Fruit fly (Drosophila melanogaster) whole organism, embryonic: Measurements from ENCODE around the gene CG14787.

Experiments used
- Atf-2 ChIP-seq: fragments of 200-800 bp; sonication (Bioruptor generic); optimal IDR thresholded peaks from 2 replicates; lab custom pipeline; 2016; ENCODE audit warnings: missing biosample characterization, missing genetic modification characterization
- CG10209 ChIP-seq: fragments of 200-800 bp; sonication (Bioruptor generic); optimal IDR thresholded peaks from 3 replicates; lab custom pipeline; 2017; ENCODE audit warnings: missing biosample characterization, mild to moderate bottlenecking, missing genetic modification characterization, missing genetic modification reagents
- CG10543 ChIP-seq: fragments of 200-800 bp; sonication (Bioruptor generic); optimal IDR thresholded peaks from 3 replicates; lab custom pipeline; 2017; ENCODE audit warnings: missing biosample characterization, mild to moderate bottlenecking, missing genetic modification characterization, moderate library complexity
- CG11085 ChIP-seq: fragments of 200-800 bp; sonication (Bioruptor generic); IDR thresholded peaks from 2 replicates; pipeline ENCODE4 v1.3.6; 2022; ENCODE audit warnings: missing biosample characterization, missing genetic modification characterization
- CG15269 ChIP-seq: fragments of 200-800 bp; sonication (Bioruptor generic); optimal IDR thresholded peaks from 2 replicates; lab custom pipeline; 2018; ENCODE audit warnings: missing biosample characterization, mild to moderate bottlenecking, missing genetic modification characterization, moderate library complexity
- CG18011 ChIP-seq: fragments of 200-800 bp; sonication (Bioruptor generic); optimal IDR thresholded peaks from 2 replicates; lab custom pipeline; 2017; ENCODE audit warnings: missing biosample characterization, missing genetic modification characterization, mild to moderate bottlenecking, moderate library complexity, missing genotype
- CG18476 ChIP-seq: fragments of 200-800 bp; sonication (Bioruptor generic); optimal IDR thresholded peaks from 2 replicates; lab custom pipeline; 2016; ENCODE audit warnings: missing biosample characterization, mild to moderate bottlenecking, missing genetic modification characterization
- CG18599 ChIP-seq: fragments of 200-800 bp; sonication (Bioruptor generic); optimal IDR thresholded peaks from 3 replicates; lab custom pipeline; 2017; ENCODE audit warnings: missing biosample characterization, missing genetic modification characterization, mild to moderate bottlenecking, moderate library complexity, missing genetic modification reagents
- CG3065 ChIP-seq: fragments of 200-800 bp; sonication (Bioruptor generic); optimal IDR thresholded peaks from 2 replicates; lab custom pipeline; 2016; ENCODE audit warnings: missing biosample characterization, missing genetic modification characterization
- CG31224 ChIP-seq: fragments of 200-800 bp; sonication (Bioruptor generic); IDR thresholded peaks from 2 replicates; pipeline ENCODE4 v1.3.6; 2022; ENCODE audit warnings: missing biosample characterization, missing genetic modification characterization
- CG32532 ChIP-seq: fragments of 200-800 bp; sonication (Bioruptor generic); IDR thresholded peaks from 2 replicates; pipeline ENCODE4 v1.3.6; 2022; ENCODE audit warnings: missing biosample characterization, missing genetic modification characterization
- CG3281 ChIP-seq: fragments of 200-800 bp; sonication (Bioruptor generic); optimal IDR thresholded peaks from 3 replicates; lab custom pipeline; 2017; ENCODE audit warnings: missing biosample characterization, mild to moderate bottlenecking, missing genetic modification characterization
- CG4424 ChIP-seq: fragments of 200-800 bp; sonication (Bioruptor generic); optimal IDR thresholded peaks from 3 replicates; lab custom pipeline; 2016; ENCODE audit warnings: missing biosample characterization, missing genetic modification characterization
- CG4617 ChIP-seq: fragments of 200-800 bp; sonication (Bioruptor generic); optimal IDR thresholded peaks from 3 replicates; lab custom pipeline; 2016; ENCODE audit warnings: missing biosample characterization, missing genetic modification characterization, borderline replicate concordance
- CG6683 ChIP-seq: fragments of 200-800 bp; sonication (Bioruptor generic); optimal IDR thresholded peaks from 2 replicates; lab custom pipeline; 2017; ENCODE audit warnings: missing biosample characterization, mild to moderate bottlenecking, missing genetic modification characterization, missing genetic modification reagents
- CG7357 ChIP-seq: fragments of 200-800 bp; sonication (Bioruptor generic); IDR thresholded peaks from 3 replicates; pipeline ENCODE4 v1.3.6; 2022; ENCODE audit warnings: missing biosample characterization, missing genetic modification characterization
- CG8359 ChIP-seq: fragments of 200-800 bp; sonication (Bioruptor generic); optimal IDR thresholded peaks from 2 replicates; lab custom pipeline; 2017; ENCODE audit warnings: missing biosample characterization, mild to moderate bottlenecking, missing genetic modification characterization, borderline replicate concordance
- CG9727 ChIP-seq: fragments of 200-800 bp; sonication (Bioruptor generic); optimal IDR thresholded peaks from 3 replicates; lab custom pipeline; 2017; ENCODE audit warnings: missing biosample characterization, mild to moderate bottlenecking, missing genetic modification characterization
- CG9817 ChIP-seq: fragments of 200-800 bp; sonication (Bioruptor generic); optimal IDR thresholded peaks from 2 replicates; lab custom pipeline; 2018; ENCODE audit warnings: missing biosample characterization, mild to moderate bottlenecking, missing genetic modification characterization, moderate library complexity
- CoRest ChIP-seq: fragments of 200-800 bp; sonication (Bioruptor generic); optimal IDR thresholded peaks from 3 replicates; lab custom pipeline; 2018; ENCODE audit warnings: missing biosample characterization, mild to moderate bottlenecking, missing genetic modification characterization, moderate library complexity
- Elba2 ChIP-seq: fragments of 200-800 bp; sonication (Bioruptor generic); optimal IDR thresholded peaks from 3 replicates; lab custom pipeline; 2016; ENCODE audit warnings: missing biosample characterization, missing genetic modification characterization
- Ets65A ChIP-seq: fragments of 200-800 bp; sonication (Bioruptor generic); peaks from one replicate; lab custom pipeline; 2016; ENCODE audit warnings: missing biosample characterization, missing genetic modification characterization
- Gug ChIP-seq: fragments of 200-800 bp; sonication (Bioruptor generic); IDR thresholded peaks from 4 replicates; pipeline ENCODE4 v1.3.6; 2022; ENCODE audit warnings: missing biosample characterization, missing genetic modification characterization
- HHEX ChIP-seq: fragments of 200-800 bp; sonication (Bioruptor generic); optimal IDR thresholded peaks from 3 replicates; lab custom pipeline; 2017; ENCODE audit warnings: missing biosample characterization, mild to moderate bottlenecking, missing genetic modification characterization, missing genetic modification reagents
- Jarid2 ChIP-seq: fragments of 200-800 bp; sonication (Bioruptor generic); optimal IDR thresholded peaks from 3 replicates; lab custom pipeline; 2017; ENCODE audit warnings: mild to moderate bottlenecking, missing biosample characterization, missing genetic modification reagents, missing genetic modification characterization
- MESR4 ChIP-seq: fragments of 200-800 bp; sonication (Bioruptor generic); optimal IDR thresholded peaks from 2 replicates; lab custom pipeline; 2018; ENCODE audit warnings: missing biosample characterization, mild to moderate bottlenecking, missing genetic modification characterization, moderate library complexity
- Mad ChIP-seq: fragments of 200-800 bp; sonication (Bioruptor generic); optimal IDR thresholded peaks from 2 replicates; lab custom pipeline; 2016; ENCODE audit warnings: missing biosample characterization, missing genetic modification characterization
- NC2β ChIP-seq: fragments of 200-800 bp; sonication (Bioruptor generic); optimal IDR thresholded peaks from 2 replicates; lab custom pipeline; 2016; ENCODE audit warnings: missing biosample characterization, missing genetic modification characterization
- Sox102F ChIP-seq: fragments of 200-800 bp; sonication (Bioruptor generic); optimal IDR thresholded peaks from 2 replicates; lab custom pipeline; 2018; ENCODE audit warnings: missing biosample characterization, mild to moderate bottlenecking, missing genetic modification characterization, moderate library complexity
- Stat92E ChIP-seq, 3 experiments: fragments of >200 bp in 2 of 3; fragments of 200-800 bp in 1 of 3; sonication (Bioruptor generic) in 1 of 3; optimal IDR thresholded peaks; 2 replicates each; lab custom pipeline; 2017 to 2019; ENCODE audit warnings: missing biosample characterization in 3 of 3, missing genetic modification characterization in 3 of 3, mild to moderate bottlenecking in 1 of 3, moderate library complexity in 1 of 3
- Taf1 ChIP-seq: fragments of 200-800 bp; sonication (Bioruptor generic); IDR thresholded peaks from 2 replicates; pipeline ENCODE4 v1.3.6; 2022; ENCODE audit warnings: missing biosample characterization, missing genetic modification characterization
- Xbp1 ChIP-seq: fragments of 200-800 bp; sonication (Bioruptor generic); optimal IDR thresholded peaks from 3 replicates; lab custom pipeline; 2016; ENCODE audit warnings: missing biosample characterization, mild to moderate bottlenecking, missing genetic modification characterization
- ab ChIP-seq: fragments of 200-800 bp; sonication (Bioruptor generic); optimal IDR thresholded peaks from 2 replicates; lab custom pipeline; 2016; ENCODE audit warnings: missing biosample characterization, missing genetic modification characterization
- caup ChIP-seq: fragments of 200-800 bp; sonication (Bioruptor generic); optimal IDR thresholded peaks from 3 replicates; lab custom pipeline; 2017; ENCODE audit warnings: missing biosample characterization, mild to moderate bottlenecking, missing genetic modification characterization, moderate library complexity; ENCODE audit not compliant: severe bottlenecking
- danr ChIP-seq: fragments of 200-800 bp; sonication (Bioruptor generic); IDR thresholded peaks from 2 replicates; pipeline ENCODE4 v1.3.6; 2022; ENCODE audit warnings: missing biosample characterization, missing genetic modification characterization
- dati ChIP-seq: fragments of 200-800 bp; sonication (Bioruptor generic); IDR thresholded peaks from 2 replicates; pipeline ENCODE4 v1.3.6; 2022; ENCODE audit warnings: missing biosample characterization, missing genetic modification characterization
- ems ChIP-seq: fragments of 200-800 bp; sonication (Bioruptor generic); optimal IDR thresholded peaks from 3 replicates; lab custom pipeline; 2016; ENCODE audit warnings: missing biosample characterization, missing genetic modification characterization
- fd102C ChIP-seq: fragments of 200-800 bp; sonication (Bioruptor generic); optimal IDR thresholded peaks from 2 replicates; lab custom pipeline; 2018; ENCODE audit warnings: missing biosample characterization, mild to moderate bottlenecking, missing genetic modification characterization, moderate library complexity
- fu2 ChIP-seq: fragments of 200-800 bp; sonication (Bioruptor generic); optimal IDR thresholded peaks from 2 replicates; lab custom pipeline; 2016; ENCODE audit warnings: missing biosample characterization, missing genetic modification characterization
- gro ChIP-seq: fragments of 200-800 bp; sonication (Bioruptor generic); optimal IDR thresholded peaks from 2 replicates; lab custom pipeline; 2016; ENCODE audit warnings: missing biosample characterization, missing genetic modification characterization
- kay ChIP-seq: fragments of 200-800 bp; sonication (Bioruptor generic); optimal IDR thresholded peaks from 2 replicates; lab custom pipeline; 2016; ENCODE audit warnings: missing biosample characterization, missing genetic modification characterization
- otp ChIP-seq: fragments of 200-800 bp; sonication (Bioruptor generic); IDR thresholded peaks from 3 replicates; pipeline ENCODE4, ENCODE4 v1.3.6; 2022; ENCODE audit warnings: missing biosample characterization, missing genetic modification characterization
- p53 ChIP-seq: fragments of 200-800 bp; sonication (Bioruptor generic); optimal IDR thresholded peaks from 2 replicates; lab custom pipeline; 2016; ENCODE audit warnings: missing biosample characterization, missing genetic modification characterization
- phol ChIP-seq: fragments of 200-800 bp; sonication (Bioruptor generic); optimal IDR thresholded peaks from 3 replicates; lab custom pipeline; 2018; ENCODE audit warnings: missing biosample characterization, mild to moderate bottlenecking, missing genetic modification characterization, moderate library complexity
- ranshi ChIP-seq: fragments of 200-800 bp; sonication (Bioruptor generic); IDR thresholded peaks from 2 replicates; pipeline ENCODE4 v1.3.6; 2022; ENCODE audit warnings: missing biosample characterization, missing genetic modification characterization
- repo ChIP-seq: fragments of 200-800 bp; sonication (Bioruptor generic); optimal IDR thresholded peaks from 2 replicates; lab custom pipeline; 2016; ENCODE audit warnings: missing biosample characterization, missing genetic modification characterization
- sd ChIP-seq: fragments of 200-800 bp; sonication (Bioruptor generic); optimal IDR thresholded peaks from 3 replicates; lab custom pipeline; 2018; ENCODE audit warnings: missing biosample characterization, mild to moderate bottlenecking, missing genetic modification characterization, moderate library complexity
- shn ChIP-seq: fragments of 200-800 bp; sonication (Bioruptor generic); optimal IDR thresholded peaks from 3 replicates; lab custom pipeline; 2016; ENCODE audit warnings: missing biosample characterization, missing genetic modification characterization
- sqz ChIP-seq: fragments of 200-800 bp; sonication (Bioruptor generic); optimal IDR thresholded peaks from 3 replicates; lab custom pipeline; 2018; ENCODE audit warnings: missing biosample characterization, mild to moderate bottlenecking, missing genetic modification characterization
- stc ChIP-seq: fragments of 200-800 bp; sonication (Bioruptor generic); IDR thresholded peaks from 2 replicates; pipeline ENCODE4 v1.3.6; 2022; ENCODE audit warnings: missing biosample characterization, missing genetic modification characterization
- tin ChIP-seq: fragments of 200-800 bp; sonication (Bioruptor generic); optimal IDR thresholded peaks from 3 replicates; lab custom pipeline; 2016; ENCODE audit warnings: missing biosample characterization, missing genetic modification characterization
- trem ChIP-seq: fragments of 200-800 bp; optimal IDR thresholded peaks from 3 replicates; lab custom pipeline; 2019; ENCODE audit warnings: missing biosample characterization, mild to moderate bottlenecking, missing genetic modification characterization, moderate library complexity

Gene CG14787

dm6 chrX:1464033-1464432 is 2.6 kb upstream of the CG14787 start, which contains the start of gene Ns3 (continued):
- no peak for TF ChIP-seq p53
- TF ChIP-seq Jarid2 (GFP tag; lab: Kevin White, UChicago), result no peak
- no peak for TF ChIP-seq Gug (GFP tag; lab: Robert Waterston, UW)
- no peak for TF ChIP-seq CG8359 (GFP tag; lab: Kevin White, UChicago)
- no peak for TF ChIP-seq CG31224 (GFP tag; lab: Robert Waterston, UW)
- TF ChIP-seq CG18011 (GFP tag; lab: Kevin White, UChicago), result no peak
- no peak for TF ChIP-seq CG4424 (GFP tag; lab: Kevin White, UChicago)
- TF ChIP-seq CG7357 (GFP tag; lab: Robert Waterston, UW), result no peak
- TF ChIP-seq Sox102F (GFP tag; lab: Kevin White, UChicago), result no peak
- TF ChIP-seq shn, result no peak
- TF ChIP-seq CG6683, result no peak
- no peak for TF ChIP-seq sqz
- no peak for TF ChIP-seq CG15269
- TF ChIP-seq CG32532 (GFP tag; lab: Robert Waterston, UW), result no peak
- TF ChIP-seq CG9727 (GFP tag; lab: Kevin White, UChicago), result no peak
- no peak for TF ChIP-seq NC2β
- peak; percentile 27 for TF ChIP-seq phol (tag; lab: Kevin White, UChicago)
- no peak for TF ChIP-seq kay (GFP tag; lab: Kevin White, UChicago)
- TF ChIP-seq CG18599 (GFP tag; lab: Kevin White, UChicago), result no peak
- no peak for TF ChIP-seq danr (GFP tag; lab: Robert Waterston, UW)
- peak; percentile 9 for TF ChIP-seq CG4617 (GFP tag; lab: Kevin White, UChicago)
- TF ChIP-seq fd102C (GFP tag; lab: Kevin White, UChicago), result no peak
- TF ChIP-seq dati (GFP tag; lab: Robert Waterston, UW), result no peak
- no peak for TF ChIP-seq HHEX
- TF ChIP-seq repo (GFP tag; lab: Kevin White, UChicago), result no peak
- no peak for TF ChIP-seq fu2 (GFP tag; lab: Kevin White, UChicago)
- no peak for TF ChIP-seq ranshi
- TF ChIP-seq otp (GFP tag; lab: Robert Waterston, UW), result no peak
- no peak for TF ChIP-seq CG11085 (GFP tag; lab: Robert Waterston, UW)
- no peak for TF ChIP-seq stc
- no peak for TF ChIP-seq CG10209 (GFP tag; lab: Kevin White, UChicago)
- peak; percentile 10 for TF ChIP-seq gro (GFP tag; lab: Kevin White, UChicago)
- TF ChIP-seq Ets65A (GFP tag; lab: Kevin White, UChicago), result no peak
- no peak for TF ChIP-seq CG3065 (GFP tag; lab: Kevin White, UChicago)
- TF ChIP-seq Atf-2 (GFP tag; lab: Kevin White, UChicago), result no peak
- TF ChIP-seq CG10543 (GFP tag; lab: Kevin White, UChicago), result no peak
- TF ChIP-seq CG9817 (tag; lab: Kevin White, UChicago), result no peak
- TF ChIP-seq tin (GFP tag; lab: Kevin White, UChicago), result no peak
- TF ChIP-seq caup, result no peak
- TF ChIP-seq Taf1 (GFP tag; lab: Robert Waterston, UW), result no peak
- no peak for TF ChIP-seq sd
- TF ChIP-seq MESR4 (GFP tag; lab: Kevin White, UChicago), result peak; percentile 71
- TF ChIP-seq ems (GFP tag; lab: Kevin White, UChicago), result no peak
- TF ChIP-seq Elba2 (GFP tag; lab: Kevin White, UChicago), result no peak
- TF ChIP-seq CG18476 (GFP tag; lab: Kevin White, UChicago), result no peak
- no peak for TF ChIP-seq CG3281 (GFP tag; lab: Kevin White, UChicago)
- TF ChIP-seq Mad (GFP tag; lab: Kevin White, UChicago), result no peak
- TF ChIP-seq trem (tag; lab: Kevin White, UChicago), result peak; percentile 64
- TF ChIP-seq Xbp1, result no peak
- no peak for TF ChIP-seq CoRest (tag; lab: Kevin White, UChicago)
- TF ChIP-seq ab (GFP tag; lab: Kevin White, UChicago), result no peak
- TF ChIP-seq Stat92E (GFP tag; optimal IDR thresholded peaks at IDR 0.05; lab: Kevin White, UChicago), result no peak
